Worm (Caenorhabditis elegans) whole organism, midembryonic: ENCODE measurements around the gene F53F8.4.

Source experiments
- ref-1 ChIP-seq: fragments of 200-800 bp; sonication (Bioruptor generic); conservative IDR thresholded peaks from 2 replicates; pipeline ENCODE4 v1.3.6; 2022; ENCODE audit warnings: missing genetic modification reagents, missing genetic modification characterization, missing compliant biosample characterization
- ztf-23 ChIP-seq: fragments of 200-800 bp; sonication (Bioruptor generic); IDR thresholded peaks from 2 replicates; pipeline ENCODE4 v1.3.6; 2022; ENCODE audit warnings: missing genetic modification reagents, missing genetic modification characterization, missing compliant biosample characterization

- no peak for TF ChIP-seq ztf-23
- TF ChIP-seq ref-1, result no peak
These were observed 49.6 kb downstream of the F53F8.4 start, which contains the start of gene srxa-15 for ce11 chrV:20641896-20642295.
